Fruit fly (Drosophila melanogaster) Kc167 (cell line): ENCODE results near the gene Glut4EF.

ENCODE experiments used
- Myc ChIP-seq: fragments of >200 bp; optimal IDR thresholded peaks from 2 replicates; lab custom pipeline; 2017; ENCODE audit warnings: missing external identifiers
- Sin3A ChIP-seq: fragments of >200 bp; optimal IDR thresholded peaks from 2 replicates; lab custom pipeline; 2018; ENCODE audit warnings: missing external identifiers
- h ChIP-seq: fragments of >200 bp; optimal IDR thresholded peaks from 3 replicates; lab custom pipeline; 2018; ENCODE audit warnings: missing external identifiers
- insv ChIP-seq: fragments of >200 bp; optimal IDR thresholded peaks from 3 replicates; lab custom pipeline; 2018; ENCODE audit warnings: missing external identifiers
- psq ChIP-seq: fragments of >200 bp; optimal IDR thresholded peaks from 2 replicates; lab custom pipeline; 2017; ENCODE audit warnings: missing external identifiers
- ttk ChIP-seq: sonication (Bioruptor generic); optimal IDR thresholded peaks from 2 replicates; lab custom pipeline; 2017; ENCODE audit warnings: missing external identifiers

Gene Glut4EF

dm6 chr3R:9874118-9874808 lies at the start of gene Glut4EF, which contains the start of gene CG46467:
Gene Glut4EF, plus strand, starts transcription at chr3R:9874681.
Gene CG46467, plus strand, starts transcription at chr3R:9874681.
- TF ChIP-seq Sin3A: no peak
- TF ChIP-seq psq (lab: Kevin White, UChicago): no peak
- TF ChIP-seq ttk: no peak
- TF ChIP-seq insv (lab: Kevin White, UChicago): no peak
- no peak for TF ChIP-seq Myc (lab: Kevin White, UChicago)
- no peak for TF ChIP-seq h (lab: Kevin White, UChicago)

dm6 chr3R:9851653-9852052 lies 22.8 kb upstream of the Glut4EF start:
- TF ChIP-seq h (lab: Kevin White, UChicago) (no peak), Myc (lab: Kevin White, UChicago) (no peak)

DNA sequence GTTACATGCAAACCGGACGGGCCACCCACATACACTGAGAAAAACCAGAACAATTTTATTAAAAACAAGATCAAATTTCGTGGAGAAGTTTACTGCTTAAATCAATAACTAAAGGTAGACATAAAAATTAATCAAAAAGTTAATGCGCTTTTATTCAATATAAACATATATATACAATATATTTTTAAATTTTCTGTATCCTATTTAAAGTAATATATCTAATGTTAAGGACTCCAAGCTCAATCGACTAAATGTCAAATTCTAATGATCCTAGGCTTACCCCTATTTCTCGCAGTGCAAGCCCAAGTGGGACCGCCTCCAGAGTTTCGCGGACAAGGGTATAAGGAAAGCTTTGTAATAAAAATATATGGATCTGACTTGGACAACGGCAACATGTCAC lies 16.7 kb upstream of the Glut4EF start:
- no peak for TF ChIP-seq insv (lab: Kevin White, UChicago)
- TF ChIP-seq Myc (lab: Kevin White, UChicago): no peak
- TF ChIP-seq psq (lab: Kevin White, UChicago): no peak
- no peak for TF ChIP-seq Sin3A
- no peak for TF ChIP-seq ttk
- TF ChIP-seq h (lab: Kevin White, UChicago): no peak

dm6 chr3R:9860561-9860960 lies 13.9 kb upstream of the Glut4EF start:
- TF ChIP-seq psq (lab: Kevin White, UChicago) (no peak), insv (lab: Kevin White, UChicago) (no peak), ttk (no peak), Myc (lab: Kevin White, UChicago) (no peak), Sin3A (no peak), h (lab: Kevin White, UChicago) (no peak)

dm6 chr3R:9865854-9866396 lies 8.6 kb upstream of the Glut4EF start:
- TF ChIP-seq insv (lab: Kevin White, UChicago) (no peak), h (lab: Kevin White, UChicago) (no peak), psq (lab: Kevin White, UChicago) (no peak), Sin3A (no peak), Myc (lab: Kevin White, UChicago) (no peak), ttk (no peak)

DNA sequence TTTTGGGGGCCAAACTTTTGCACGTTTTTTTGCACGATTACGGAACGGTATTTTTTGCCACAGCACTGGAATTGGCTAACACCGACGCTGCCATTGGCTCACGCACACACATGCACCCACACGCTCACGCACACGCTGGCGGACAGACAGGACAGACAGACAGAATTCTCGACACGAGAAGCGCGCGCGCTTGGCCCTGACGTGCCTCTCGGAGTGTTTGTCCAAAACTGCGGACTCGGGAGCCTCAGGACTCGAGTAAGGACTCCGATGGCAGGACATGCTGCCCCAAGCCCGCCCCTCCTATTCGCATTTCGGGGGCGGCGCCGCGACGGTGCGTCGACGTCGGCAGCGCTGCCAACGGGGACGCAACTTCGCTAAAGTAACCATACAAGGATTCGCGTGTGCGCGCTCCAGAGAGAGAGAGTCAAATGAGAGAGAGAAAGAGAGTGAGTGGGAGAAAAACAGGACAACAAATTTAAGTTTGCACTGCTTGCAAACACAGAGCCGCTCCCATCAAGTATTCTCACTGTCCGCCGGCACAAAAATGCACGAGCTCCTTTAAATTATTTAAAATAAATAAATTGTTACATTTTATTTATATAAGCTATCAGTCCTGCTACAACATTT lies 6.5 kb upstream of the Glut4EF start, which contains the start of gene Teh1:
Gene Teh1 (minus strand): TSS at position 210 of the 627 bp plus-strand sequence.
- TF ChIP-seq insv (lab: Kevin White, UChicago): no peak
- no peak for TF ChIP-seq psq (lab: Kevin White, UChicago)
- TF ChIP-seq Myc (lab: Kevin White, UChicago): no peak
- TF ChIP-seq h (lab: Kevin White, UChicago): no peak
- no peak for TF ChIP-seq Sin3A
- TF ChIP-seq ttk: no peak

dm6 chr3R:9868538-9869398 lies 5.7 kb upstream of the Glut4EF start:
- no peak for TF ChIP-seq Myc (lab: Kevin White, UChicago)
- TF ChIP-seq h (lab: Kevin White, UChicago): no peak
- TF ChIP-seq Sin3A: no peak
- TF ChIP-seq ttk: no peak
- TF ChIP-seq insv (lab: Kevin White, UChicago): no peak
- no peak for TF ChIP-seq psq (lab: Kevin White, UChicago)

DNA sequence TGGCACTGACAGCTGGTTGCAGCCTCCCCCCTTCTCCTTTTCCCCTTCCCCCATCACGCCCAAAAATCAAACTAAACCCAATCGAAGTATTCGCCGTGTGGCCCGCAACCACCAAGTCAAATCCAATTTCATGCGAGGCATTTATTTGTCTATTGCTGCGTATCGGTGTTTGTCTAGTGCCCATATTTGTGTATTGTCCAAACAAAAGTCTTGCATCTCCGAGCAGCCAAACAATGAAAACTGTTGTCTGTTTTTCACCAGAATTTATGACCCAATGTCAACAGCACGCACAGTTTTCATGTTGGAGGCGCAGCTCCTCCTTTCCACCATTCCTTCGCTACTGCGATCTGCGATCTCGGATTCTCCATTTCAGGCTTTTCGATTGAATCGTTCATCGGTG lies 4.5 kb upstream of the Glut4EF start:
- TF ChIP-seq ttk (no peak), insv (lab: Kevin White, UChicago) (no peak), h (lab: Kevin White, UChicago) (no peak), psq (lab: Kevin White, UChicago) (no peak), Sin3A (no peak), Myc (lab: Kevin White, UChicago) (no peak)

DNA sequence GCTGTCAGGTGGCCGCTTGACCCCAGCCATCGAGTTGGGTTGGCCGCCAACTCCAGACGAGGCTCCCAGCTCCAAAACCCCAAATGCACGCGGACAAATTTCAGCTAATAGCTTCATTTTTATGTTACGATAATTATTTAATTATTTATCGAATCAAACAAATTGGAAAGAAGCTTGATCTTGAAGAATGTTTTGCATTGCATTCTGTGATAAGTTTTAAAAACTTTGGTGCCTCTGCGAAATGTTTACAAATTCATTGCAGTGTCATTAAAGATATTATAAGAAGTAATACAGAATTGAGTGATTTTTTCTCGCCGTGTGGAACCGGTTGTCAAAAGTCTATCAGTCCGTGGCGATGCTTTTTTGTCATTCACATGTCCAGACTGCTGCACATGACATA lies 4.1 kb upstream of the Glut4EF start:
- TF ChIP-seq h (lab: Kevin White, UChicago) (no peak), Myc (lab: Kevin White, UChicago) (no peak), psq (lab: Kevin White, UChicago) (no peak), Sin3A (no peak), insv (lab: Kevin White, UChicago) (no peak), ttk (no peak)

- TF ChIP-seq Sin3A (no peak), ttk (no peak), psq (lab: Kevin White, UChicago) (no peak), insv (lab: Kevin White, UChicago) (no peak), Myc (lab: Kevin White, UChicago) (no peak), h (lab: Kevin White, UChicago) (no peak)
These were observed 2.2 kb upstream of the Glut4EF start for dm6 chr3R:9872133-9872814.
